Worm (Caenorhabditis elegans) whole organism, L2 larva: ENCODE results near the gene ZK507.1.

Experiments used
- C34F6.9 ChIP-seq: fragments of 150-350 bp; optimal IDR thresholded peaks from 2 replicates; lab custom pipeline; 2014; ENCODE audit warnings: missing biosample characterization, missing genetic modification characterization
- ZK546.5 ChIP-seq: sonication (generic microtip); optimal IDR thresholded peaks from 2 replicates; lab custom pipeline; 2017; ENCODE audit warnings: missing biosample characterization, missing genetic modification characterization
- aly-2 ChIP-seq: fragments of 150-350 bp; optimal IDR thresholded peaks from 2 replicates; lab custom pipeline; 2014; ENCODE audit warnings: missing biosample characterization, missing genetic modification characterization
- lsy-2 ChIP-seq, 2 experiments: fragments of 150-350 bp in 1 of 2; sonication (generic microtip) in 1 of 2; optimal IDR thresholded peaks; 2 replicates each; lab custom pipeline; 2014 to 2017; ENCODE audit warnings: missing biosample characterization in 2 of 2, missing genetic modification characterization in 2 of 2
- nhr-6 ChIP-seq: fragments of 150-350 bp; optimal IDR thresholded peaks from 2 replicates; lab custom pipeline; 2014; ENCODE audit warnings: missing biosample characterization, missing genetic modification characterization
- nhr-77 ChIP-seq: fragments of 150-350 bp; optimal IDR thresholded peaks from 2 replicates; lab custom pipeline; 2014; ENCODE audit warnings: missing biosample characterization, missing genetic modification characterization
- zag-1 ChIP-seq: fragments of 150-350 bp; optimal IDR thresholded peaks from 2 replicates; lab custom pipeline; 2014; ENCODE audit warnings: missing biosample characterization, missing genetic modification characterization

DNA sequence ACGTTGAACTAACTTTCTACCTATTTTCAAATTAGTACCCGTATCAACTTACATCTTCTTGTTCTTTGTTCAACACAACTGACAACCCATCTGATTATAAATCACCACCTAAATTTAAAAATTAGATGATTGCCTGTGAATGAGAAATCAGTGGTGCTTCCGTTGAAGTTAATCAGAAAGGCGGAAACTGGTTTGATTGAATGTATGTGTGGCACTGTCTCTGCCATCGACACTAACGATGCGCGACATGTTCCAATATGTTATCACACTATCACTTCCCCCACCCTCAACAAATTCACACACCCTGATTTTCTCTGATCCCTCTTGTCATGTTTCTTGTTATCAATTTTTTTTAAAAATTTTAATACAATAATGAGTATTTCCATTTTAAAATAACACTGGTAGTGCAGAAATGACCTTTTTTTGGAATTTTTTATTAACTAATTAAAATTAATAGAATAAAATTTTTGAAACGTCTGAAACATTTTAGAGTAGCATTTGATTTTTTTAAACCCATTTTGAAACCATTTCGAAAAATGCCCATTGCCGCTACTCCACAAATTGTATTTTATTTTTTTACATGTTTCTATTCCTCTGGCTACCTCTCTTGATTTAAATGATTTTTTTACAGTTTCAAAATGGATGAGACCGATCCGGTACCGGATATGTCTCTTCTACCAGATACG is 18.0 kb upstream of the ZK507.1 start, which contains the start of gene ced-11:
- TF ChIP-seq zag-1 (no peak), lsy-2 (tag; optimal IDR thresholded peaks at IDR 0.05; lab: Kevin White, UChicago) (no peak), aly-2 (tag; lab: Kevin White, UChicago) (no peak), nhr-77 (tag; lab: Kevin White, UChicago) (no peak), C34F6.9 (tag; lab: Kevin White, UChicago) (no peak), nhr-6 (tag; lab: Kevin White, UChicago) (no peak), ZK546.5 (tag; lab: Kevin White, UChicago) (no peak)
